Worm (Caenorhabditis elegans) whole organism, L4/young adult: ENCODE measurements around the gene srpa-72.

Source experiments
- W03F9.2 ChIP-seq: fragments of 150-350 bp; optimal IDR thresholded peaks from 2 replicates; lab custom pipeline; 2014; ENCODE audit warnings: missing biosample characterization, missing genetic modification characterization
- dao-5 ChIP-seq: sonication (generic microtip); optimal IDR thresholded peaks from 2 replicates; lab custom pipeline; 2016; ENCODE audit warnings: missing genotype, missing genetic modification characterization, moderate library complexity, missing compliant biosample characterization
- him-1 ChIP-seq: sonication (generic microtip); optimal IDR thresholded peaks from 2 replicates; lab custom pipeline; 2016; ENCODE audit warnings: missing genotype, missing genetic modification reagents, missing genetic modification characterization, missing compliant biosample characterization

- no peak for TF ChIP-seq him-1 (tag; lab: Kevin White, UChicago)
- no peak for TF ChIP-seq W03F9.2 (tag; lab: Kevin White, UChicago)
- TF ChIP-seq dao-5 (tag; lab: Kevin White, UChicago) = no peak
These were observed 38.8 kb downstream of the srpa-72 start, which contains the start of gene K12H6.5 for ce11 chrII:2826073-2826472.
